Worm (Caenorhabditis elegans): ENCODE data around the gene C39B10.5.
A peak's percentile ranks its signal among the peaks of the same experiment; 100 is the strongest.

Gene C39B10.5

ce11 chrX:10419743-10420142 is 27.4 kb upstream of the C39B10.5 start, which contains the start of gene cdk-11.2 (continued):
- TF ChIP-seq F10E7.11 (tag; optimal IDR thresholded peaks at IDR 0.05) (no peak), ztf-25 (GFP tag; IDR thresholded peaks at IDR 0.05) (no peak), ccch-3 (GFP tag; optimal IDR thresholded peaks at IDR 0.05) (no peak), aptf-3 (GFP tag; IDR thresholded peaks at IDR 0.05) (no peak), nhr-27 (tag; optimal IDR thresholded peaks at IDR 0.05) (no peak), him-1 (tag; optimal IDR thresholded peaks at IDR 0.05) (no peak), somi-1 (GFP tag; optimal IDR thresholded peaks at IDR 0.05) (no peak), madf-6 (GFP tag; IDR thresholded peaks at IDR 0.05) (no peak), nfya-2 (GFP tag; IDR thresholded peaks at IDR 0.05) (no peak), F52B5.7 (tag; optimal IDR thresholded peaks at IDR 0.05) (no peak), Y95B8A.8 (GFP tag; IDR thresholded peaks at IDR 0.05) (no peak), efl-1 (GFP tag; optimal IDR thresholded peaks at IDR 0.05) (peak; percentile 39)

ce11 chrX:10422714-10423113 is 24.4 kb upstream of the C39B10.5 start:
- TF ChIP-seq unc-62 (GFP tag; optimal IDR thresholded peaks at IDR 0.05): no peak
- no peak for TF ChIP-seq lin-54 (GFP tag; optimal IDR thresholded peaks at IDR 0.05)
- no peak for TF ChIP-seq sptf-2 (GFP tag; optimal IDR thresholded peaks at IDR 0.05)
- TF ChIP-seq hmg-20 (GFP tag; IDR thresholded peaks at IDR 0.05): no peak
- TF ChIP-seq mcd-1 (GFP tag; IDR thresholded peaks at IDR 0.05): no peak
- TF ChIP-seq T26A5.8 (tag; optimal IDR thresholded peaks at IDR 0.05): no peak
- no peak for TF ChIP-seq nfyb-1 (GFP tag; IDR thresholded peaks at IDR 0.05)
- no peak for TF ChIP-seq Y53G8AR.9 (GFP tag; conservative IDR thresholded peaks at IDR 0.05)
- no peak for TF ChIP-seq F55B11.4 (tag; optimal IDR thresholded peaks at IDR 0.05; ENCODE audit: borderline replicate concordance, insufficient read depth)
- TF ChIP-seq snpc-3.4 (tag; optimal IDR thresholded peaks at IDR 0.05): no peak
- TF ChIP-seq nfya-2 (GFP tag; IDR thresholded peaks at IDR 0.05): no peak
- no peak for TF ChIP-seq pha-4 (tag; optimal IDR thresholded peaks at IDR 0.05)
- TF ChIP-seq gei-17 (GFP tag; optimal IDR thresholded peaks at IDR 0.05): no peak
- no peak for TF ChIP-seq fkh-3 (tag; optimal IDR thresholded peaks at IDR 0.05)
- TF ChIP-seq repo-1 (tag; optimal IDR thresholded peaks at IDR 0.05): no peak
- no peak for TF ChIP-seq sea-2 (GFP tag; IDR thresholded peaks at IDR 0.05)
- TF ChIP-seq Y56A3A.18 (GFP tag; IDR thresholded peaks at IDR 0.05): no peak
- TF ChIP-seq madf-6 (GFP tag; IDR thresholded peaks at IDR 0.05): no peak

ce11 chrX:10424744-10425143 is 22.4 kb upstream of the C39B10.5 start:
- TF ChIP-seq zfh-2 (GFP tag; conservative IDR thresholded peaks at IDR 0.05): peak; percentile 63
- no peak for TF ChIP-seq chd-7 (tag; optimal IDR thresholded peaks at IDR 0.05)

- TF ChIP-seq cebp-1 (GFP tag; IDR thresholded peaks at IDR 0.05) (peak; percentile 58; the same call in 1 of the 2 replicates), cebp-1 (tag; optimal IDR thresholded peaks at IDR 0.05) (peak; percentile 90), lag-1 (GFP tag; IDR thresholded peaks at IDR 0.05) (no peak)
Measured at ce11 chrX:10428109-10428508, 19.0 kb upstream of the C39B10.5 start.

- TF ChIP-seq K11D2.4 (GFP tag; IDR thresholded peaks at IDR 0.05) (no peak), nhr-90 (tag; optimal IDR thresholded peaks at IDR 0.05) (no peak), snpc-3.4 (tag; optimal IDR thresholded peaks at IDR 0.05) (no peak), lsl-1 (GFP tag; optimal IDR thresholded peaks at IDR 0.05) (no peak), B0035.1 (tag; optimal IDR thresholded peaks at IDR 0.05) (no peak), lir-1 (GFP tag; conservative IDR thresholded peaks at IDR 0.05) (no peak), F37B4.10 (GFP tag; IDR thresholded peaks at IDR 0.05) (no peak), nfyb-1 (GFP tag; IDR thresholded peaks at IDR 0.05) (no peak), lin-35 (GFP tag; optimal IDR thresholded peaks at IDR 0.05) (no peak), tlf-1 (GFP tag; optimal IDR thresholded peaks at IDR 0.05) (no peak)
Measured at ce11 chrX:10428557-10428956, 18.6 kb upstream of the C39B10.5 start, which contains the start of gene mig-15. TSS of gene mig-15 (minus strand) at chrX:10428657.

Data from whole organism, young adult.